Fruit fly (Drosophila melanogaster) S2 (cell line): ENCODE results near the gene CG32365.

Source experiments
- CG8478 ChIP-seq: fragments of >200 bp; optimal IDR thresholded peaks from 2 replicates; lab custom pipeline; 2018
- CTCF ChIP-seq, 2 experiments: fragments of >200 bp; optimal IDR thresholded peaks; 2 replicates each; lab custom pipeline; 2018

DNA sequence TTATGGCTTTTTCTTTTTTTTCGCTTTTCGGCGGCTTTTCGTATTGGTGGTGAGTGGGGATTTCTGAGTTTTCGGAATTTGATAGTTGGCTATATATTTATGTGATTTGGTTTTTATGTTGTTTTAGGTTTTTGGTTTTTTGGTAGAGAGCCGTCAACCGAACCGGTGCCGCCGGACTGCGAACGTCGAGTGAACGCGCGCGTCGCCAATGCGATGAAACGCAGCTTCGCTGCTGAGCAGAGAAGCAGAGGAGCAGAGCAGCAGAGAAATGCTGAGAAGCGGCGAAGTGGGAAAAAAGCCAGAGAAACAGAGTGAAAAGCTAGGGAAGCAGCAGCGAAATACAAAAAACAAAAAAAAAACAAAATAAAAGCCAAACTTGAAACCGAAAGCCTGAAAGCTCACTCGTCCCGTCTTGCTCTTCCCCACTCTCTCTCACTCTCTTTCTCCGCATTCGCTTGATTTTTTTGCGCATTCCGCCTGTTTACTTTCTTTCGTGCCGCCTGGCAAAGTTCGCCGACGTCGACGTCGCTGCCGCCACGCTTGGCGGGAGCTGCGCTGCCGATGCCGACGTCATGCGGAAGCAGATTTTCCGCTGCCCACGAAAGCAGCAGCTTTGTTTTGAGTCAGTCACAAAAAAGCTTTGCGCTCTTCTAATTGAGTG, 40.9 kb upstream of the CG32365 start:
- no peak for TF ChIP-seq CTCF (optimal IDR thresholded peaks at IDR 0.05; lab: Kevin White, UChicago)
- TF ChIP-seq CG8478 (lab: Kevin White, UChicago): no peak
